Fruit fly (Drosophila melanogaster): ENCODE data around the gene GCS2beta.

DNA sequence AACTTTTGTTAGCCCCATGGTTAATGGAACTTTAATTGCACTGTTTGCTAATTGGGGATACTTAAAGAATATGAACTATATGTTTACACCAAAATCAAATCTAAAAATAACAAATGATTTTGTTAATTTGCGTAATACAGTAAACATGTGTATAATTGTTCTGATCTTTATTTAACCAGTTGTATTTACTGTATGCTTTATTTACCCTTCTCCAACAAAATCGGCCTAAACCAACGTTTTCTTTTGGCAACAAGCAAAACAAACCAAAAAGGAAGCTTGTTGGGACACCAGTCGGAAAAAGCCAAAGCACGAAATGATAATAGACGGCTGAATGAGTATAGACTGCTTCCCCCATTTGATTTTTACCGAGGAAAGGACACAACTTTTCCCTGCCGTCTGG lies 13.5 kb downstream of the GCS2beta start:
- TF ChIP-seq CG8301 (tag; optimal IDR thresholded peaks at IDR 0.05) (no peak), gl (tag; optimal IDR thresholded peaks at IDR 0.05) (no peak), CG8159 (tag; optimal IDR thresholded peaks at IDR 0.05) (no peak), CG32121 (GFP tag; IDR thresholded peaks at IDR 0.05) (no peak), EcR (GFP tag; optimal IDR thresholded peaks at IDR 0.05) (no peak)

Data from whole organism, pupa.